Worm (Caenorhabditis elegans): Measurements from ENCODE around the gene snpc-3.4.
A peak's percentile ranks its signal among the peaks of the same experiment; 100 is the strongest.

The snpc-3.4 gene

ce11 chrIII:4017527-4017926 lies 2.3 kb upstream of the snpc-3.4 start, which contains the start of gene tbb-2:
tbb-2 (minus strand) TSS chrIII:4017627.
- TF ChIP-seq efl-1 (optimal IDR thresholded peaks at IDR 0.05), result no peak
- TF ChIP-seq efl-1 (GFP tag; optimal IDR thresholded peaks at IDR 0.05 in 1 of 2), result peak in 1 of 2 experiments; percentile 46
- TF ChIP-seq nhr-85 (tag), result peak; percentile 51
- TF ChIP-seq rnt-1 (tag; optimal IDR thresholded peaks at IDR 0.05), result no peak

DNA sequence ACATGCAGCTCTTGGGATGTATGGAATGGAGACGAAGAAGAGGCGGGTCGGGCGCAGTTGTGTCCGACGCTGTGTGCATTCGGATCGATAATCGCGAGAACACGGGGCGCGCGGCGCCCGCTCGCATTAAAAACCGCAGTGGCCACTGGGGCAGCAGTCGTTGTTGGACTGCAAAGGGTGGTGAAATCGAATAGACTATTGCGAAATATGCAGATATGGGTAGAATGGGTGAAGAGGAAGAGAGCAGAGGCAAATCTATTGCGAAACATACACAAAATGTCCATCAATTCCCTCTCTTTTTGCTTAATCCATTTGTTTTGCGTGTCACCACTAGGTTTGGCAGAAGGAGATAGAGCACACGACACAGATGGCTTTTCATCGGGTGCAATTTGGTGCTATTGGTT lies 1.7 kb upstream of the snpc-3.4 start:
- TF ChIP-seq lir-3 (tag; optimal IDR thresholded peaks at IDR 0.05; ENCODE audit: poor library complexity) (peak; percentile 15), C16A3.4 (tag; optimal IDR thresholded peaks at IDR 0.05) (peak; percentile 4), mep-1 (tag; optimal IDR thresholded peaks at IDR 0.05) (peak; percentile 75), efl-3 (GFP tag; optimal IDR thresholded peaks at IDR 0.05) (no peak), nhr-11 (tag; optimal IDR thresholded peaks at IDR 0.05) (no peak), elt-2 (tag; optimal IDR thresholded peaks at IDR 0.05) (no peak), pax-3 (tag; optimal IDR thresholded peaks at IDR 0.05) (no peak), ces-1 (GFP tag; optimal IDR thresholded peaks at IDR 0.05) (no peak), unc-62 (GFP tag; optimal IDR thresholded peaks at IDR 0.05) (no peak), lin-35 (GFP tag; optimal IDR thresholded peaks at IDR 0.05) (peak in 1 of 2 experiments; percentile 47), unc-30 (tag; optimal IDR thresholded peaks at IDR 0.05) (no peak), grh-1 (GFP tag; IDR thresholded peaks at IDR 0.05) (no peak), nhr-28 (tag; optimal IDR thresholded peaks at IDR 0.05) (no peak), jun-1 (tag; optimal IDR thresholded peaks at IDR 0.05) (peak; percentile 68), nhr-47 (tag; optimal IDR thresholded peaks at IDR 0.05) (peak; percentile 62), egl-13 (tag; optimal IDR thresholded peaks at IDR 0.05) (peak; percentile 29), swsn-7 (tag; optimal IDR thresholded peaks at IDR 0.05) (peak; percentile 28), fkh-4 (tag; optimal IDR thresholded peaks at IDR 0.05; ENCODE audit: borderline replicate concordance) (no peak), hpl-2 (GFP tag; optimal IDR thresholded peaks at IDR 0.05) (peak; percentile 60), fkh-10 (GFP tag; optimal IDR thresholded peaks at IDR 0.05) (peak; percentile 1), skn-1 (tag; optimal IDR thresholded peaks at IDR 0.05) (peak; percentile 81), rnt-1 (tag; optimal IDR thresholded peaks at IDR 0.05) (peak; percentile 37), F16B12.6 (tag; optimal IDR thresholded peaks at IDR 0.05) (peak; percentile 50), nhr-12 (tag; optimal IDR thresholded peaks at IDR 0.05) (no peak), Y116A8C.19 (tag; optimal IDR thresholded peaks at IDR 0.05; ENCODE audit: borderline replicate concordance) (no peak), unc-130 (tag; optimal IDR thresholded peaks at IDR 0.05) (no peak), sptf-1 (tag; optimal IDR thresholded peaks at IDR 0.05) (no peak), ztf-11 (tag; optimal IDR thresholded peaks at IDR 0.05) (peak in 1 of 2 experiments; percentile 47), isw-1 (GFP tag; IDR thresholded peaks at IDR 0.05) (peak; percentile 68), irx-1 (tag; optimal IDR thresholded peaks at IDR 0.05) (no peak), snu-23 (GFP tag; optimal IDR thresholded peaks at IDR 0.05) (peak; percentile 37), nhr-84 (tag; optimal IDR thresholded peaks at IDR 0.05) (no peak), blmp-1 (tag; optimal IDR thresholded peaks at IDR 0.05) (no peak), nhr-71 (tag; optimal IDR thresholded peaks at IDR 0.05) (peak; percentile 62), elt-3 (tag; optimal IDR thresholded peaks at IDR 0.05) (no peak), egl-27 (tag; optimal IDR thresholded peaks at IDR 0.05) (peak in 1 of 2 experiments; percentile 4), alr-1 (tag; optimal IDR thresholded peaks at IDR 0.05; ENCODE audit: borderline replicate concordance) (no peak), mef-2 (tag; optimal IDR thresholded peaks at IDR 0.05) (no peak), zag-1 (tag; optimal IDR thresholded peaks at IDR 0.05) (peak; percentile 24), lsy-2 (tag; optimal IDR thresholded peaks at IDR 0.05) (peak; percentile 8 to 78), hlh-17 (GFP tag; optimal IDR thresholded peaks at IDR 0.05; ENCODE audit: borderline replicate concordance) (no peak), vab-15 (tag; optimal IDR thresholded peaks at IDR 0.05) (no peak), ama-1 (optimal IDR thresholded peaks at IDR 0.05) (no peak), lin-13 (GFP tag; optimal IDR thresholded peaks at IDR 0.05) (peak; percentile 33), ceh-88 (GFP tag; IDR thresholded peaks at IDR 0.05) (no peak), ceh-63 (GFP tag; optimal IDR thresholded peaks at IDR 0.05) (no peak), snpc-4 (tag; optimal IDR thresholded peaks at IDR 0.05) (peak; percentile 71), lin-39 (tag; optimal IDR thresholded peaks at IDR 0.05) (no peak), ceh-90 (tag; optimal IDR thresholded peaks at IDR 0.05) (peak; percentile 25)
